Worm (Caenorhabditis elegans): ENCODE results near the gene jmjd-1.1.

Gene jmjd-1.1

DNA sequence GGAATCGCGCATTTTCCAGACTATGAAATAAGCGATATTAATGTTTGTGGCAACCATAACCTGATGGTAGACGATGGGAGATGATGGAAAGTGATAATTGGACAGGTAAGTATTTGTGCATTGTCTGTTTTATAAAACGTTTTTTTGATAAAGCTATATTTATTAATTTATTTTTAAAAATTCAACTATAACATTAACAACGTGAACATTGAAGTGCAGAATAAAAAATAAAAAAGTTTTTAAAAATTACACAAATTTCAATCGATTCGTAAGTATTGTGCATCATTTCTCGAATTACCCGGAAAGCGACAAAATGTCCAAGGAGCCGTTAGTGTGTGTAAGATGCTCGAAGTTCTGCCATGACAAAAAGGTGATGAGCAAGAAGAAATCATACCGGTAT lies at the start of gene jmjd-1.1:
Gene jmjd-1.1, plus strand, starts transcription at position 301 of the 400 bp plus-strand sequence.
- TF ChIP-seq ets-5 (GFP tag; IDR thresholded peaks at IDR 0.05) (no peak), egl-27 (tag; optimal IDR thresholded peaks at IDR 0.05) (no peak), fkh-10 (GFP tag; optimal IDR thresholded peaks at IDR 0.05) (no peak), lin-15B (tag; optimal IDR thresholded peaks at IDR 0.05) (no peak)

DNA sequence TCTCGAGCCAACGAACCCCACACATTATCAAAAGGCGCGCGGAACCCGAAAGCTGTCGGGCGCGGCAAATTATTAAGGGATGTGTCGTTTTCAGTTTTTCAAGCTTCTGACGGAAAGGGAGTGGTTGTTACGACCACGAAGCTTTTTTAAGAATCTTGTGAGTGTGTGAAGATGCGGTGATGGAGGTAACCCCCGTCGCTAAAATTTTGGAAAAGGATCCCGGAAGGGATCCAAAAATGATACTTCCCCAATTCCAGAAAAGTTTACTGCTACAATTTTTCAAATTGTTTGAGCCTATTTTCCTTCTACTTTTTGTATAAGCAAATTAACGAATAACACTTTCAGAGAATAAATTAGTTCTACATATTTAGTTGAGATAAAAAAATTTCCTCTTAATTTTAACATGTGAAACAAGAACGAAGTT lies 49.7 kb upstream of the jmjd-1.1 start:
- TF ChIP-seq nhr-237 (tag; optimal IDR thresholded peaks at IDR 0.05) (no peak), efl-1 (optimal IDR thresholded peaks at IDR 0.05) (no peak), efl-1 (GFP tag; optimal IDR thresholded peaks at IDR 0.05 in 1 of 2) (peak in 1 of 2 experiments; percentile 20), mep-1 (tag; optimal IDR thresholded peaks at IDR 0.05) (peak; percentile 98), nhr-11 (tag; optimal IDR thresholded peaks at IDR 0.05) (no peak), fkh-4 (tag; optimal IDR thresholded peaks at IDR 0.05; ENCODE audit: borderline replicate concordance) (no peak), zip-4 (GFP tag; optimal IDR thresholded peaks at IDR 0.05) (no peak), lin-14 (GFP tag; optimal IDR thresholded peaks at IDR 0.05) (no peak), isw-1 (GFP tag; IDR thresholded peaks at IDR 0.05) (no peak), rnt-1 (tag; optimal IDR thresholded peaks at IDR 0.05) (peak; percentile 40), ceh-63 (GFP tag; optimal IDR thresholded peaks at IDR 0.05) (no peak), unc-86 (tag; optimal IDR thresholded peaks at IDR 0.05) (peak; percentile 50), fos-1 (tag; optimal IDR thresholded peaks at IDR 0.05) (no peak), irx-1 (tag; optimal IDR thresholded peaks at IDR 0.05) (no peak), egl-13 (tag; optimal IDR thresholded peaks at IDR 0.05) (peak; percentile 47), grh-1 (GFP tag; IDR thresholded peaks at IDR 0.05) (no peak; the same call in 1 of the 2 replicates), unc-98 (GFP tag; IDR thresholded peaks at IDR 0.05) (no peak), sox-4 (tag; optimal IDR thresholded peaks at IDR 0.05) (no peak), nhr-28 (tag; optimal IDR thresholded peaks at IDR 0.05) (no peak), lin-13 (GFP tag; optimal IDR thresholded peaks at IDR 0.05) (peak; percentile 28), ceh-90 (tag; optimal IDR thresholded peaks at IDR 0.05) (no peak), lin-35 (GFP tag; optimal IDR thresholded peaks at IDR 0.05) (peak; percentile 31 to 47), nhr-76 (tag; optimal IDR thresholded peaks at IDR 0.05) (no peak), sup-37 (GFP tag; optimal IDR thresholded peaks at IDR 0.05) (no peak), nhr-47 (tag; optimal IDR thresholded peaks at IDR 0.05) (peak; percentile 10), ceh-8 (GFP tag; optimal IDR thresholded peaks at IDR 0.05) (no peak), dpl-1 (GFP tag; optimal IDR thresholded peaks at IDR 0.05) (peak in 2 of 3 experiments; percentile 39 to 58), pax-3 (tag; optimal IDR thresholded peaks at IDR 0.05) (peak; percentile 22), unc-130 (tag; optimal IDR thresholded peaks at IDR 0.05) (no peak), ama-1 (optimal IDR thresholded peaks at IDR 0.05) (peak; percentile 98), C04F5.9 (tag; optimal IDR thresholded peaks at IDR 0.05) (no peak), lin-15B (tag; optimal IDR thresholded peaks at IDR 0.05) (no peak), fkh-10 (GFP tag; optimal IDR thresholded peaks at IDR 0.05) (no peak), zag-1 (tag; optimal IDR thresholded peaks at IDR 0.05) (no peak), elt-2 (tag; optimal IDR thresholded peaks at IDR 0.05) (no peak), ztf-11 (tag; optimal IDR thresholded peaks at IDR 0.05) (peak in 1 of 2 experiments; percentile 26), snpc-4 (tag; optimal IDR thresholded peaks at IDR 0.05) (peak; percentile 55), blmp-1 (tag; optimal IDR thresholded peaks at IDR 0.05) (no peak), snu-23 (GFP tag; optimal IDR thresholded peaks at IDR 0.05) (peak; percentile 66), nhr-71 (tag; optimal IDR thresholded peaks at IDR 0.05) (peak; percentile 81), nhr-12 (tag; optimal IDR thresholded peaks at IDR 0.05) (no peak), nhr-84 (tag; optimal IDR thresholded peaks at IDR 0.05) (no peak), mef-2 (tag; optimal IDR thresholded peaks at IDR 0.05) (peak; percentile 46), tlp-1 (tag; optimal IDR thresholded peaks at IDR 0.05) (no peak), lsy-2 (tag; optimal IDR thresholded peaks at IDR 0.05) (peak in 1 of 2 experiments; percentile 86), nhr-19 (GFP tag; conservative IDR thresholded peaks at IDR 0.05) (peak; percentile 40), ets-5 (GFP tag; IDR thresholded peaks at IDR 0.05) (no peak), dsc-1 (tag; optimal IDR thresholded peaks at IDR 0.05) (peak; percentile 33), lin-39 (tag; optimal IDR thresholded peaks at IDR 0.05) (no peak), ceh-82 (tag; optimal IDR thresholded peaks at IDR 0.05) (no peak), vab-15 (tag; optimal IDR thresholded peaks at IDR 0.05) (no peak)
